Worm (Caenorhabditis elegans) whole organism, L4 larva: ENCODE data around the gene C50C3.5.

ENCODE experiments used
- D1046.2 ChIP-seq: fragments of 200-800 bp; sonication (Bioruptor generic); IDR thresholded peaks from 2 replicates; pipeline ENCODE4 v1.3.6; 2022; ENCODE audit warnings: missing genetic modification characterization, missing compliant biosample characterization
- F37D6.2 ChIP-seq: sonication (generic microtip); optimal IDR thresholded peaks from 2 replicates; lab custom pipeline; 2016; ENCODE audit warnings: mild to moderate bottlenecking, missing genetic modification characterization, missing compliant biosample characterization
- R02D3.7 ChIP-seq: fragments of 150-350 bp; sonication (generic microtip); optimal IDR thresholded peaks from 3 replicates; lab custom pipeline; 2014; ENCODE audit warnings: missing biosample characterization, missing genetic modification characterization
- T20F7.1 ChIP-seq: fragments of 200-800 bp; sonication (Bioruptor generic); optimal IDR thresholded peaks from 2 replicates; lab custom pipeline; 2018; ENCODE audit warnings: mild to moderate bottlenecking, missing genetic modification characterization, missing compliant biosample characterization
- Y48G9A.11 ChIP-seq: fragments of 200-800 bp; sonication (Bioruptor generic); IDR thresholded peaks from 2 replicates; pipeline ENCODE4 v1.3.6; 2022; ENCODE audit warnings: missing genetic modification reagents, missing genetic modification characterization, missing compliant biosample characterization
- ZK337.2 ChIP-seq: fragments of 200-800 bp; sonication (Bioruptor generic); IDR thresholded peaks from 2 replicates; pipeline ENCODE4 v1.3.6; 2022; ENCODE audit warnings: missing genetic modification reagents, missing genetic modification characterization, missing compliant biosample characterization
- aha-1 ChIP-seq: fragments of 150-350 bp; peaks from one replicate; lab custom pipeline; 2014; ENCODE audit warnings: missing biosample characterization, missing genetic modification characterization
- attf-4 ChIP-seq: sonication (generic microtip); optimal IDR thresholded peaks from 3 replicates; lab custom pipeline; 2017; ENCODE audit warnings: missing biosample characterization, missing genetic modification characterization
- ceh-28 ChIP-seq: fragments of 150-350 bp; optimal IDR thresholded peaks from 2 replicates; lab custom pipeline; 2014; ENCODE audit warnings: missing biosample characterization, missing genetic modification reagents, missing genetic modification characterization
- ces-1 ChIP-seq: fragments of 150-350 bp; sonication (generic microtip); optimal IDR thresholded peaks from 4 replicates; lab custom pipeline; 2014; ENCODE audit warnings: missing biosample characterization, missing genetic modification reagents, missing genetic modification characterization
- ctbp-1 ChIP-seq: fragments of 200-800 bp; sonication (Bioruptor generic); IDR thresholded peaks from 2 replicates; pipeline ENCODE4 v1.3.6; 2022; ENCODE audit warnings: missing genetic modification reagents, missing genetic modification characterization, missing compliant biosample characterization
- daf-8 ChIP-seq: fragments of 200-800 bp; sonication (Bioruptor generic); IDR thresholded peaks from 2 replicates; pipeline ENCODE4 v1.3.6; 2022; ENCODE audit warnings: missing genetic modification characterization, missing compliant biosample characterization
- dmd-8 ChIP-seq: fragments of 200-800 bp; sonication (Bioruptor generic); IDR thresholded peaks from 2 replicates; pipeline ENCODE4 v1.3.6; 2022; ENCODE audit warnings: missing genetic modification characterization, missing compliant biosample characterization
- dpl-1 ChIP-seq: fragments of 150-350 bp; optimal IDR thresholded peaks from 2 replicates; lab custom pipeline; 2014; ENCODE audit warnings: missing biosample characterization, missing genetic modification reagents, missing genetic modification characterization
- duxl-1 ChIP-seq: sonication (generic microtip); optimal IDR thresholded peaks from 2 replicates; lab custom pipeline; 2016; ENCODE audit warnings: mild to moderate bottlenecking, missing genetic modification characterization, moderate library complexity, missing compliant biosample characterization; ENCODE audit not compliant: poor library complexity
- hlh-11 ChIP-seq: fragments of 200-800 bp; sonication (Bioruptor generic); optimal IDR thresholded peaks from 2 replicates; lab custom pipeline; 2018; ENCODE audit warnings: mild to moderate bottlenecking, missing genetic modification characterization, missing compliant biosample characterization
- lin-29 ChIP-seq: fragments of 200-800 bp; sonication (Bioruptor generic); IDR thresholded peaks from 2 replicates; pipeline ENCODE4 v1.3.6; 2022; ENCODE audit warnings: missing genetic modification reagents, missing genetic modification characterization, missing compliant biosample characterization
- lin-39 ChIP-seq: fragments of 150-350 bp; optimal IDR thresholded peaks from 2 replicates; lab custom pipeline; 2014; ENCODE audit warnings: missing biosample characterization, missing genetic modification reagents, missing genetic modification characterization
- lsy-2 ChIP-seq, 2 experiments: fragments of 150-350 bp in 1 of 2; sonication (generic microtip) in 1 of 2; optimal IDR thresholded peaks; 2 replicates each; lab custom pipeline; 2014 to 2017; ENCODE audit warnings: missing biosample characterization in 2 of 2, missing genetic modification characterization in 2 of 2
- madf-5 ChIP-seq, 2 experiments: fragments of 200-800 bp; sonication (Bioruptor generic); IDR thresholded peaks; 2 replicates each; pipeline ENCODE4 v1.3.6; 2022; ENCODE audit warnings: missing compliant biosample characterization in 2 of 2, missing genetic modification characterization in 2 of 2
- mxl-3 ChIP-seq: fragments of 200-800 bp; sonication (Bioruptor generic); optimal IDR thresholded peaks from 2 replicates; lab custom pipeline; 2018; ENCODE audit warnings: mild to moderate bottlenecking, missing genetic modification characterization, missing compliant biosample characterization
- nhr-10 ChIP-seq: fragments of 150-350 bp; optimal IDR thresholded peaks from 2 replicates; lab custom pipeline; 2014; ENCODE audit warnings: missing biosample characterization, missing genetic modification characterization
- nhr-111 ChIP-seq: fragments of 200-800 bp; sonication (Bioruptor generic); optimal IDR thresholded peaks from 2 replicates; lab custom pipeline; 2018; ENCODE audit warnings: mild to moderate bottlenecking, missing genetic modification characterization, missing compliant biosample characterization
- nhr-28 ChIP-seq: fragments of 150-350 bp; optimal IDR thresholded peaks from 2 replicates; lab custom pipeline; 2014; ENCODE audit warnings: missing biosample characterization, missing genetic modification characterization
- nhr-48 ChIP-seq: sonication (generic microtip); optimal IDR thresholded peaks from 2 replicates; lab custom pipeline; 2016; ENCODE audit warnings: mild to moderate bottlenecking, missing genetic modification characterization, missing compliant biosample characterization
- nhr-6 ChIP-seq: fragments of 150-350 bp; optimal IDR thresholded peaks from 2 replicates; lab custom pipeline; 2014; ENCODE audit warnings: missing biosample characterization, missing genetic modification characterization
- pha-4 ChIP-seq, 2 experiments: fragments of 150-350 bp in 1 of 2; fragments of 200-800 bp in 1 of 2; sonication (Bioruptor generic) in 1 of 2; IDR thresholded peaks in 1 of 2; optimal IDR thresholded peaks in 1 of 2; 2 replicates each; pipeline versions ENCODE4 v1.3.6 to Lab custom; 2014 to 2022; ENCODE audit warnings: missing genetic modification characterization in 2 of 2, missing genetic modification reagents in 2 of 2, missing biosample characterization in 1 of 2, missing compliant biosample characterization in 1 of 2
- pqm-1 ChIP-seq: sonication (generic microtip); optimal IDR thresholded peaks from 2 replicates; lab custom pipeline; 2017; ENCODE audit warnings: missing biosample characterization, missing genetic modification characterization
- sdz-12 ChIP-seq: fragments of 200-800 bp; sonication (Bioruptor generic); optimal IDR thresholded peaks from 2 replicates; lab custom pipeline; 2018; ENCODE audit warnings: mild to moderate bottlenecking, missing genetic modification characterization, missing compliant biosample characterization
- snpc-1.2 ChIP-seq: fragments of 200-800 bp; sonication (Bioruptor generic); IDR thresholded peaks from 2 replicates; pipeline ENCODE4 v1.3.6; 2022; ENCODE audit warnings: missing genetic modification reagents, missing genetic modification characterization, missing compliant biosample characterization
- unc-39 ChIP-seq: sonication (generic microtip); optimal IDR thresholded peaks from 2 replicates; lab custom pipeline; 2017; ENCODE audit warnings: missing biosample characterization, missing genetic modification characterization
- unc-62 ChIP-seq, 3 experiments: fragments of 150-350 bp in 1 of 3; sonication (generic microtip); optimal IDR thresholded peaks in 2 of 3; peaks in 1 of 3; 1 replicate in 1 of 3; 2 replicates in 2 of 3; lab custom pipeline; 2014 to 2017; ENCODE audit warnings: missing biosample characterization in 3 of 3, missing genetic modification characterization in 3 of 3, missing genetic modification reagents in 3 of 3, missing genotype in 1 of 3
- zfp-2 ChIP-seq: sonication (generic microtip); optimal IDR thresholded peaks from 2 replicates; lab custom pipeline; 2016; ENCODE audit warnings: mild to moderate bottlenecking, missing genetic modification characterization, missing compliant biosample characterization
- zip-2 ChIP-seq: fragments of 150-350 bp; optimal IDR thresholded peaks from 2 replicates; lab custom pipeline; 2014; ENCODE audit warnings: missing biosample characterization, missing genetic modification characterization
- ztf-11 ChIP-seq: fragments of 150-350 bp; optimal IDR thresholded peaks from 2 replicates; lab custom pipeline; 2014; ENCODE audit warnings: missing biosample characterization, missing genetic modification characterization

The C50C3.5 gene

DNA sequence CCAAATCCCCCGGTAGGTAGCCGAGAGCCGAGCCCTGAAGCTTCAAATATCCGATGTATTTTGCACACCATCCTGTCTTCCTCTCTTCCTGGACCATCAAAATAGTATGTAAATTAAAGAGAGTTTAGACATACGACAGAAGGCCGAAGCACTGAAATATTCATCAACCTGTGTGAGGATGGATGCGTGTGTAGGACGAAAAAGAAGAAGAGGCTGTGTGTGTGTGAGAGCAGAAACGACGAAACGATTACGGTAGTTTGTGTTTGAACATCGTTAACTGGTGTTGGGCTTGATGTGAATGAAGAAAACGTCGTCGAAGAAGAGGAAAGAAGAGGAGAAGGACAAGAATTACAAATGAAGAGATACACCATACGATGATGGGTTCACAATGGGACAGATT, 32.5 kb downstream of the C50C3.5 start:
- peak; percentile 29 for TF ChIP-seq aha-1 (tag; lab: Kevin White, UChicago)
- TF ChIP-seq nhr-48 (tag; lab: Kevin White, UChicago) = no peak
- TF ChIP-seq ces-1 (GFP tag; lab: Kevin White, UChicago) = no peak
- TF ChIP-seq lin-39 (tag; lab: Kevin White, UChicago) = no peak
- TF ChIP-seq unc-62 (GFP tag; optimal IDR thresholded peaks at IDR 0.05 in 1 of 2; lab: Kevin White, UChicago) = peak in 1 of 2 experiments; percentile 59
- no peak for TF ChIP-seq unc-62 (tag; optimal IDR thresholded peaks at IDR 0.05; lab: Kevin White, UChicago)
- no peak for TF ChIP-seq pqm-1 (tag; lab: Kevin White, UChicago)
- no peak for TF ChIP-seq nhr-111
- no peak for TF ChIP-seq daf-8 (GFP tag; lab: Robert Waterston, UW)
- TF ChIP-seq nhr-10 (tag; lab: Kevin White, UChicago) = no peak
- TF ChIP-seq madf-5 (GFP tag; IDR thresholded peaks at IDR 0.05; lab: Robert Waterston, UW) = no peak

DNA sequence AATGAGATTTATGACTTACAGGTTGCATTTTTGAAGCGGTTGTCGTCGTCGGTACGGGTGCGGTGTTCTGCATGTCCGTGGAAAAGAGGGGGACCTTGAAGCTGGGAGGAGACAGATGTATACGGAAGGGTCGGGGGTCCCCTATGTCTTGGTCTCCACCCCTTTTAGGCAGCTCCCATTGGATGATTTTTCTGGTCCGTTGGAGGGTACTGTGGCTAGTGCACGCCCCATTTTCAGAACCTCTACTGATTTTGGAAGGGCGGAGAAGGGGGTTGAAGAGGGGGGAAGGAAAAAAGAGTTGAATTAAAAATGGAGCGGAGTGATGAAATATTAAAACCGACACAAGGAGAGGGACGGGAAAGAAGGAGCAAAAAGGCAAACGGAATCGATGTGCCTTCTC, 37.2 kb downstream of the C50C3.5 start, which contains the start of gene unc-86:
Gene unc-86, minus strand, starts transcription at position 113 of the 400 bp plus-strand sequence.
- TF ChIP-seq lin-29 (GFP tag; lab: Robert Waterston, UW) = no peak
- no peak for TF ChIP-seq D1046.2
- peak; percentile 2 for TF ChIP-seq aha-1 (tag; lab: Kevin White, UChicago)
- no peak for TF ChIP-seq nhr-28

DNA sequence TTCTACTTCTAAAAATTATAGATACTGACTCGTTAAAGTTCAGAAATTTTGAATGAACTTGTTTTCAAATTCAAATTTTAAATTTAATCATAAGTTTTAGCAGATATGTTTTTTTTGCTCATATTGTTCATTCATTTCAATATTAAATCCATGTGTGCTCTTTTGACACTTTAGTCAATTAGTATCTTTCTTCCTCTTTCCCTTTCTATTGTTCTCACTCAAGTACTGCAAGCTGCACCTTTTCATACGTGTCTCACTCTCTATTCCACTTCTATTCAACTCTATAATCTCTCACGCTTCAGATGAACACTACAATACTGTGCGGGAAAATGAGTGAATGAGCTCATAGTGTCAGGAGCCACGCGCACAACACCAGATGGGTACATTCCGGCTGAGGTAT, 38.9 kb downstream of the C50C3.5 start, which contains the start of gene C30A5.16:
Gene C30A5.16, plus strand, starts transcription at position 301 of the 400 bp plus-strand sequence.
- TF ChIP-seq nhr-6 (tag; lab: Kevin White, UChicago) = no peak
- no peak for TF ChIP-seq Y48G9A.11 (GFP tag; lab: Robert Waterston, UW)
- no peak for TF ChIP-seq dmd-8 (GFP tag; lab: Robert Waterston, UW)
- no peak for TF ChIP-seq snpc-1.2 (GFP tag; lab: Robert Waterston, UW)
- no peak for TF ChIP-seq zip-2 (tag; lab: Kevin White, UChicago)
- no peak for TF ChIP-seq ceh-28 (tag; lab: Kevin White, UChicago)
- no peak for TF ChIP-seq mxl-3 (GFP tag; lab: Kevin White, UChicago)
- TF ChIP-seq R02D3.7 (tag; lab: Kevin White, UChicago) = no peak
- TF ChIP-seq F37D6.2 (tag; lab: Kevin White, UChicago) = no peak
- no peak for TF ChIP-seq unc-39 (tag; lab: Kevin White, UChicago)
- TF ChIP-seq sdz-12 = no peak
- TF ChIP-seq hlh-11 = no peak
- TF ChIP-seq zfp-2 (tag; lab: Kevin White, UChicago) = no peak
- TF ChIP-seq ctbp-1 (GFP tag; lab: Robert Waterston, UW) = no peak
- TF ChIP-seq duxl-1 (tag; lab: Kevin White, UChicago) = no peak
- TF ChIP-seq pha-4 (GFP tag; IDR thresholded peaks at IDR 0.05; lab: Robert Waterston, UW) = no peak
- no peak for TF ChIP-seq pha-4 (tag; optimal IDR thresholded peaks at IDR 0.05; lab: Kevin White, UChicago)

DNA sequence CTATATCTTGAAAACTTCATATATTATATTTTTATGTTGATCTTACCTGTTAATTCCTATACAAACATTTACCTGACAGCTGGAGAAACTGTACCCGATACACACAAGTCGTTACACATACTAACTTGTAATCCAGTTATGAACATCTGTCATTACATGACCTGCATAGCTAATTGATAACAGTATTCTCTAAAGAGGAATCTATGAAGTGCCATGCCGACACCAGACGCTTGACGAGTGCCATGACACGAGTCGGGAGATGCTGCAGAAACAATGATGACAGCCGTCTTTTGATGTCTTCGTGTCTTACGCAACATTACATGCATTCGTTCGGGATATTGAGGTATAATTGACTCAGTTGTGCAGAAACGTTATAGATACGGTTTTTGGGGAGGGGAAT, 41.1 kb downstream of the C50C3.5 start:
- TF ChIP-seq ZK337.2 (GFP tag; lab: Robert Waterston, UW) (no peak), dpl-1 (no peak)

DNA sequence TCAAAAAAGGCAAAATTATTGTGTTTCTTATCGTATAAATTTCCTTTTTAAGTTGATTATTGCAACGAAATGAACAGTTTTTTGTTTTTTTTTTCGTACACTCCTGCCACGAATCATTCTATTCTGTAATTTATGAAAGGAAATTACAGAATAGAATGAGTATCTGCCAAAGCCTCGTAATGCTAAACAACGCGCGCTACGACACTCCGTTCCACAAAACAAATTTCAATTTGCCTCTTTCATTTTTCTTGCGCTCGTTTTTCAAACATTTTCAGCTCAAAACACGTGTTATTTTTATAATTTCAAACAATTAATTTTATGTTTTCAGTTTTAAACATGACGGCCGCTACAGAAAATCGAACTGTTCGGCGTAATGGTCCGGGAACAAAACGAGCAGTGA, 45.7 kb downstream of the C50C3.5 start, which contains the start of gene mob-4:
Gene mob-4, plus strand, starts transcription at position 329 of the 400 bp plus-strand sequence.
- TF ChIP-seq dpl-1 = peak; percentile 4
- no peak for TF ChIP-seq ztf-11
- peak in 1 of 2 experiments; percentile 9 for TF ChIP-seq lsy-2 (tag; optimal IDR thresholded peaks at IDR 0.05; lab: Kevin White, UChicago)
- TF ChIP-seq attf-4 (tag; lab: Kevin White, UChicago) = no peak
- no peak for TF ChIP-seq dmd-8 (GFP tag; lab: Robert Waterston, UW)
- peak; percentile 92 for TF ChIP-seq T20F7.1 (GFP tag; lab: Kevin White, UChicago)
- TF ChIP-seq, all 104 proteins: peak for 3
